Fruit fly (Drosophila melanogaster) whole organism: ENCODE data around the gene CG34049.

Experiments
- CG8478 ChIP-seq: fragments of >200 bp; optimal IDR thresholded peaks from 2 replicates; lab custom pipeline; 2018; ENCODE audit warnings: inconsistent platforms
- EcR ChIP-seq, 2 experiments: fragments of >200 bp; optimal IDR thresholded peaks; 2 replicates each; lab custom pipeline; 2017; ENCODE audit warnings: missing biosample characterization in 2 of 2, missing genetic modification characterization in 2 of 2, missing genetic modification reagents in 2 of 2
- pan ChIP-seq: fragments of >200 bp; optimal IDR thresholded peaks from 2 replicates; lab custom pipeline; 2017
- psq ChIP-seq: fragments of >200 bp; optimal IDR thresholded peaks from 2 replicates; lab custom pipeline; 2017
- usp ChIP-seq: fragments of >200 bp; optimal IDR thresholded peaks from 2 replicates; lab custom pipeline; 2017; ENCODE audit warnings: missing biosample characterization, missing genetic modification characterization, mixed read lengths

DNA sequence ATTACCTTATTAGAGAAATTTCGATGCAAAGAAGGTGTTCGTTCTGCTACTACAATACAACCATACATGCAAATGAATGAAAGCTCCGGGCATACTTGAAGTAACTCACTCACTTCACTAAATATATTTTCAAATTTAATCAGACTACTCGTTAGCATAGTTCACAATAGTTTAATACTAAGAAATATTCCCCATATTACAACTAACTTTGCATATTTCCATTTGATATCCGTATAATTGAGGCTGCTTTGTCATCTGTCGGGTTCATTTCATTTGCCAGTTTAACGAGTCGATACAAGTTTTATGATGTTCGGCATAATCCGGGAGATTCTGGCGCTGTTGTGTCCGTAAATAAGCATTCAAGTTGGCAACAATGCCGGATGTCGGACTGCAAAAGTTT is 25.5 kb upstream of the CG34049 start, which contains the start of gene robl22E:
- TF ChIP-seq usp (GFP tag; lab: Kevin White, UChicago) = no peak
- no peak for TF ChIP-seq pan (lab: Kevin White, UChicago)
- no peak for TF ChIP-seq psq (lab: Kevin White, UChicago)
- TF ChIP-seq EcR (GFP tag; optimal IDR thresholded peaks at IDR 0.05; lab: Kevin White, UChicago) = no peak
- no peak for TF ChIP-seq CG8478 (lab: Kevin White, UChicago)
